Worm (Caenorhabditis elegans): ENCODE data around the gene his-32.

The his-32 gene

DNA sequence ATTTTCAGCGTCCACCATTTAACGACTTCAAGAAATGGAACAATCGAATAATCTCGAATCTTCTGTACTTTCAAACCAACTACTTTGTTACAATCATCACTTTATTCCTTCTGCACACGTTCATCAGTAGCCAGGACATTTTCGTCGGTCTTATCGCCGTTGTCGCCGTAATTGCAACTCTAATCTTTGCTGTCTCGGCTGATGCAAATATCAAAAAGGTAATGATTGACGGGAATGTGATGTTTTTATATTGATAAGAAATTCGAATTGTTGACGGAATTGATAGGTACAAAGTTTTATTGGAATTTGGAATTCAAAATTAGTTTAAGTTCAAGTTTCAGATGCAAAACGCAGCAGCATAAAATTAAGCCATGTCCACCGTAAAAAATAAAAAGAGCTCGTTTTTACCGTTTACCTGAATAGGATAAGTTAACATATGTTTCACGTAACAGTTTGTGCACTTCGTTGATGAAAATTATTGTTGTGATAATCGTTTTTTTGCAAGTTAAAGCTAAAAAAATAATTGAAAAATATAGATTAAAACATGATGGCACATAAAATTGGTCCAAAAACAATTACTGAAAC is 46.3 kb downstream of the his-32 start (continued):
- TF ChIP-seq unc-62 (GFP tag; optimal IDR thresholded peaks at IDR 0.05 in 1 of 2): peak; percentile 47 to 93
- TF ChIP-seq unc-62 (tag; optimal IDR thresholded peaks at IDR 0.05): no peak
- TF ChIP-seq nhr-6 (tag; optimal IDR thresholded peaks at IDR 0.05): no peak
- TF ChIP-seq ceh-44 (GFP tag; IDR thresholded peaks at IDR 0.05): no peak
- TF ChIP-seq ZK546.5 (tag; optimal IDR thresholded peaks at IDR 0.05): no peak
- TF ChIP-seq dve-1 (tag; optimal IDR thresholded peaks at IDR 0.05; ENCODE audit: insufficient read depth): peak; percentile 77
- no peak for TF ChIP-seq ceh-32 (tag; optimal IDR thresholded peaks at IDR 0.05; ENCODE audit: poor library complexity)
- TF ChIP-seq zfp-2 (tag; optimal IDR thresholded peaks at IDR 0.05): no peak
- TF ChIP-seq nhr-41 (GFP tag; IDR thresholded peaks at IDR 0.05): no peak
- no peak for TF ChIP-seq zag-1 (tag; optimal IDR thresholded peaks at IDR 0.05)
- no peak for TF ChIP-seq nhr-111 (GFP tag; optimal IDR thresholded peaks at IDR 0.05)
- TF ChIP-seq madf-9 (GFP tag; conservative IDR thresholded peaks at IDR 0.05): no peak
- TF ChIP-seq egl-27 (tag; optimal IDR thresholded peaks at IDR 0.05): no peak
- no peak for TF ChIP-seq madf-5 (GFP tag; IDR thresholded peaks at IDR 0.05)
- TF ChIP-seq ztf-11 (tag; optimal IDR thresholded peaks at IDR 0.05): no peak
- TF ChIP-seq nhr-28 (tag; optimal IDR thresholded peaks at IDR 0.05): peak; percentile 73
- no peak for TF ChIP-seq vab-7 (GFP tag; IDR thresholded peaks at IDR 0.05)
- no peak for TF ChIP-seq saeg-2 (GFP tag; IDR thresholded peaks at IDR 0.05)
- peak; percentile 21 for TF ChIP-seq nhr-48 (tag; optimal IDR thresholded peaks at IDR 0.05)
- no peak for TF ChIP-seq hlh-30 (tag; optimal IDR thresholded peaks at IDR 0.05; ENCODE audit: insufficient read depth)
- no peak for TF ChIP-seq Y48G9A.11 (GFP tag; IDR thresholded peaks at IDR 0.05)
- TF ChIP-seq spr-3 (GFP tag; optimal IDR thresholded peaks at IDR 0.05): no peak
- no peak for TF ChIP-seq hif-1 (tag; optimal IDR thresholded peaks at IDR 0.05)
- no peak for TF ChIP-seq nhr-11 (tag; optimal IDR thresholded peaks at IDR 0.05)
- TF ChIP-seq mes-2 (tag; optimal IDR thresholded peaks at IDR 0.05; ENCODE audit: poor library complexity, severe bottlenecking): no peak
- no peak for TF ChIP-seq sdz-12 (GFP tag; optimal IDR thresholded peaks at IDR 0.05)
- no peak for TF ChIP-seq nhr-237 (tag; optimal IDR thresholded peaks at IDR 0.05)
- no peak for TF ChIP-seq nhr-76 (tag; optimal IDR thresholded peaks at IDR 0.05)
- no peak for TF ChIP-seq ama-1 (optimal IDR thresholded peaks at IDR 0.05)
- no peak for TF ChIP-seq pha-4 (GFP tag; IDR thresholded peaks at IDR 0.05)
- TF ChIP-seq pha-4 (tag; optimal IDR thresholded peaks at IDR 0.05): no peak
- no peak for TF ChIP-seq dmd-8 (GFP tag; IDR thresholded peaks at IDR 0.05)
- TF ChIP-seq duxl-1 (tag; optimal IDR thresholded peaks at IDR 0.05; ENCODE audit: poor library complexity): no peak
- no peak for TF ChIP-seq daf-8 (GFP tag; IDR thresholded peaks at IDR 0.05)
- TF ChIP-seq ztf-7 (tag; optimal IDR thresholded peaks at IDR 0.05): no peak
- TF ChIP-seq unc-130 (GFP tag; optimal IDR thresholded peaks at IDR 0.05): no peak
- TF ChIP-seq hlh-11 (tag; optimal IDR thresholded peaks at IDR 0.05): no peak
- TF ChIP-seq R02D3.7 (tag; optimal IDR thresholded peaks at IDR 0.05): no peak
- no peak for TF ChIP-seq zip-2 (tag; optimal IDR thresholded peaks at IDR 0.05)
- TF ChIP-seq lin-39 (tag; optimal IDR thresholded peaks at IDR 0.05): no peak
- peak; percentile 79; the same call in 1 of the 2 replicates for TF ChIP-seq tra-1 (GFP tag; IDR thresholded peaks at IDR 0.05)
- TF ChIP-seq dmd-9 (GFP tag; IDR thresholded peaks at IDR 0.05): no peak
- TF ChIP-seq nhr-10 (tag; optimal IDR thresholded peaks at IDR 0.05): no peak
- TF ChIP-seq spr-1 (tag; optimal IDR thresholded peaks at IDR 0.05): no peak
- TF ChIP-seq jun-1 (tag; optimal IDR thresholded peaks at IDR 0.05): no peak
- TF ChIP-seq lin-15B (tag; optimal IDR thresholded peaks at IDR 0.05): no peak
- TF ChIP-seq lsy-2 (tag; optimal IDR thresholded peaks at IDR 0.05): no peak
- no peak for TF ChIP-seq hmg-1.1 (GFP tag; IDR thresholded peaks at IDR 0.05)
- TF ChIP-seq ces-1 (GFP tag; optimal IDR thresholded peaks at IDR 0.05): no peak
- no peak for TF ChIP-seq F49E8.2 (tag; optimal IDR thresholded peaks at IDR 0.05; ENCODE audit: borderline replicate concordance)
- TF ChIP-seq lim-7 (GFP tag; IDR thresholded peaks at IDR 0.05): no peak
- peak; percentile 92 for TF ChIP-seq pqm-1 (tag; optimal IDR thresholded peaks at IDR 0.05)
